Worm (Caenorhabditis elegans) whole organism, L2 larva: ENCODE results near the gene W07G4.8.

Experiments used
- C34F6.9 ChIP-seq: fragments of 150-350 bp; optimal IDR thresholded peaks from 2 replicates; lab custom pipeline; 2014; ENCODE audit warnings: missing biosample characterization, missing genetic modification characterization
- F13H6.1 ChIP-seq: sonication (generic microtip); optimal IDR thresholded peaks from 2 replicates; lab custom pipeline; 2016; ENCODE audit warnings: missing genetic modification characterization, missing compliant biosample characterization
- R02D3.7 ChIP-seq: fragments of 150-350 bp; optimal IDR thresholded peaks from 2 replicates; lab custom pipeline; 2014; ENCODE audit warnings: missing biosample characterization, missing genetic modification characterization
- Y55F3AM.14 ChIP-seq: fragments of 200-800 bp; sonication (Bioruptor generic); optimal IDR thresholded peaks from 2 replicates; lab custom pipeline; 2018; ENCODE audit warnings: mild to moderate bottlenecking, missing genetic modification characterization, missing compliant biosample characterization
- ZK546.5 ChIP-seq: sonication (generic microtip); optimal IDR thresholded peaks from 2 replicates; lab custom pipeline; 2017; ENCODE audit warnings: missing biosample characterization, missing genetic modification characterization
- aly-2 ChIP-seq: fragments of 150-350 bp; optimal IDR thresholded peaks from 2 replicates; lab custom pipeline; 2014; ENCODE audit warnings: missing biosample characterization, missing genetic modification characterization
- ama-1 ChIP-seq: fragments of 150-350 bp; optimal IDR thresholded peaks from 2 replicates; lab custom pipeline; 2018; ENCODE audit warnings: inconsistent platforms
- blmp-1 ChIP-seq: sonication (generic microtip); optimal IDR thresholded peaks from 2 replicates; lab custom pipeline; 2017; ENCODE audit warnings: missing genetic modification characterization, mild to moderate bottlenecking, missing compliant biosample characterization, antibody characterized with exemption, moderate library complexity; ENCODE audit not compliant: insufficient read depth
- ceh-16 ChIP-seq: fragments of 150-350 bp; optimal IDR thresholded peaks from 2 replicates; lab custom pipeline; 2014; ENCODE audit warnings: missing biosample characterization, missing genetic modification characterization
- ceh-82 ChIP-seq: fragments of 150-350 bp; optimal IDR thresholded peaks from 2 replicates; lab custom pipeline; 2014; ENCODE audit warnings: missing biosample characterization, missing genetic modification characterization
- crh-2 ChIP-seq: sonication (generic microtip); optimal IDR thresholded peaks from 2 replicates; lab custom pipeline; 2017; ENCODE audit warnings: missing biosample characterization, missing genetic modification characterization
- elt-1 ChIP-seq: fragments of 150-350 bp; optimal IDR thresholded peaks from 2 replicates; lab custom pipeline; 2014; ENCODE audit warnings: missing biosample characterization, missing genetic modification characterization
- fos-1 ChIP-seq: fragments of 150-350 bp; optimal IDR thresholded peaks from 2 replicates; lab custom pipeline; 2014; ENCODE audit warnings: missing biosample characterization, missing genetic modification characterization
- lin-11 ChIP-seq: fragments of 150-350 bp; sonication (generic microtip); optimal IDR thresholded peaks from 2 replicates; lab custom pipeline; 2014; ENCODE audit warnings: missing biosample characterization, missing genetic modification characterization, inconsistent platforms, mixed read lengths
- lin-13 ChIP-seq: fragments of 150-350 bp; optimal IDR thresholded peaks from 2 replicates; lab custom pipeline; 2014; ENCODE audit warnings: missing biosample characterization, missing genetic modification reagents, missing genetic modification characterization
- lin-39 ChIP-seq: fragments of 150-350 bp; optimal IDR thresholded peaks from 2 replicates; lab custom pipeline; 2014; ENCODE audit warnings: missing biosample characterization, missing genetic modification reagents, missing genetic modification characterization
- mab-5 ChIP-seq: fragments of 150-350 bp; optimal IDR thresholded peaks from 2 replicates; lab custom pipeline; 2014; ENCODE audit warnings: missing biosample characterization, missing genetic modification characterization
- mdl-1 ChIP-seq, 2 experiments: fragments of 150-350 bp in 1 of 2; sonication (generic microtip) in 1 of 2; optimal IDR thresholded peaks; 2 replicates each; lab custom pipeline; 2017; ENCODE audit warnings: missing biosample characterization in 2 of 2, missing genetic modification characterization in 2 of 2
- nhr-10 ChIP-seq: sonication (generic microtip); optimal IDR thresholded peaks from 2 replicates; lab custom pipeline; 2017; ENCODE audit warnings: missing biosample characterization, missing genetic modification characterization
- nhr-11 ChIP-seq: fragments of 150-350 bp; optimal IDR thresholded peaks from 2 replicates; lab custom pipeline; 2014; ENCODE audit warnings: missing biosample characterization, missing genetic modification characterization
- nhr-12 ChIP-seq: fragments of 150-350 bp; optimal IDR thresholded peaks from 2 replicates; lab custom pipeline; 2014; ENCODE audit warnings: missing biosample characterization, missing genetic modification characterization
- nhr-129 ChIP-seq: fragments of 150-350 bp; optimal IDR thresholded peaks from 2 replicates; lab custom pipeline; 2014; ENCODE audit warnings: missing biosample characterization, missing genetic modification characterization
- nhr-21 ChIP-seq: fragments of 150-350 bp; optimal IDR thresholded peaks from 2 replicates; lab custom pipeline; 2014; ENCODE audit warnings: missing biosample characterization, missing genetic modification characterization
- nhr-23 ChIP-seq: fragments of 150-350 bp; optimal IDR thresholded peaks from 2 replicates; lab custom pipeline; 2014; ENCODE audit warnings: missing biosample characterization, missing genetic modification reagents, missing genetic modification characterization
- nhr-237 ChIP-seq: fragments of 150-350 bp; optimal IDR thresholded peaks from 2 replicates; lab custom pipeline; 2014; ENCODE audit warnings: missing biosample characterization, missing genetic modification characterization
- nhr-25 ChIP-seq: fragments of 150-350 bp; sonication (generic microtip); optimal IDR thresholded peaks from 3 replicates; lab custom pipeline; 2014; ENCODE audit warnings: missing biosample characterization, missing genetic modification characterization
- nhr-6 ChIP-seq: fragments of 150-350 bp; optimal IDR thresholded peaks from 2 replicates; lab custom pipeline; 2014; ENCODE audit warnings: missing biosample characterization, missing genetic modification characterization
- nhr-77 ChIP-seq: fragments of 150-350 bp; optimal IDR thresholded peaks from 2 replicates; lab custom pipeline; 2014; ENCODE audit warnings: missing biosample characterization, missing genetic modification characterization
- peb-1 ChIP-seq: fragments of 150-350 bp; optimal IDR thresholded peaks from 2 replicates; lab custom pipeline; 2014; ENCODE audit warnings: missing biosample characterization, missing genetic modification characterization
- sem-4 ChIP-seq: fragments of 150-350 bp; optimal IDR thresholded peaks from 2 replicates; lab custom pipeline; 2014; ENCODE audit warnings: missing biosample characterization, missing genetic modification reagents, missing genetic modification characterization
- skn-1 ChIP-seq: sonication (generic microtip); optimal IDR thresholded peaks from 2 replicates; lab custom pipeline; 2017; ENCODE audit warnings: missing biosample characterization, missing genetic modification characterization
- sma-3 ChIP-seq: sonication (generic microtip); optimal IDR thresholded peaks from 2 replicates; lab custom pipeline; 2016; ENCODE audit warnings: missing genetic modification reagents, missing genetic modification characterization, missing compliant biosample characterization
- sma-9 ChIP-seq, 2 experiments: fragments of 150-350 bp in 1 of 2; sonication (generic microtip) in 1 of 2; optimal IDR thresholded peaks; 2 replicates each; lab custom pipeline; 2014 to 2016; ENCODE audit warnings: missing genetic modification characterization in 2 of 2, mild to moderate bottlenecking in 1 of 2, missing biosample characterization in 1 of 2, missing compliant biosample characterization in 1 of 2, missing genetic modification reagents in 1 of 2, moderate library complexity in 1 of 2
- snpc-4 ChIP-seq: fragments of 150-350 bp; optimal IDR thresholded peaks from 2 replicates; lab custom pipeline; 2014; ENCODE audit warnings: missing biosample characterization, missing genetic modification characterization
- unc-39 ChIP-seq: fragments of 150-350 bp; optimal IDR thresholded peaks from 2 replicates; lab custom pipeline; 2014; ENCODE audit warnings: missing biosample characterization, missing genetic modification characterization
- unc-55 ChIP-seq: fragments of 150-350 bp; sonication (generic microtip); optimal IDR thresholded peaks from 3 replicates; lab custom pipeline; 2014; ENCODE audit warnings: missing biosample characterization, missing genetic modification reagents, missing genetic modification characterization
- unc-62 ChIP-seq: fragments of 150-350 bp; optimal IDR thresholded peaks from 2 replicates; lab custom pipeline; 2014; ENCODE audit warnings: missing biosample characterization, missing genetic modification reagents, missing genetic modification characterization
- zag-1 ChIP-seq: fragments of 150-350 bp; optimal IDR thresholded peaks from 2 replicates; lab custom pipeline; 2014; ENCODE audit warnings: missing biosample characterization, missing genetic modification characterization
- ztf-4 ChIP-seq: fragments of 150-350 bp; optimal IDR thresholded peaks from 2 replicates; lab custom pipeline; 2014; ENCODE audit warnings: missing biosample characterization, missing genetic modification characterization

Gene W07G4.8

DNA sequence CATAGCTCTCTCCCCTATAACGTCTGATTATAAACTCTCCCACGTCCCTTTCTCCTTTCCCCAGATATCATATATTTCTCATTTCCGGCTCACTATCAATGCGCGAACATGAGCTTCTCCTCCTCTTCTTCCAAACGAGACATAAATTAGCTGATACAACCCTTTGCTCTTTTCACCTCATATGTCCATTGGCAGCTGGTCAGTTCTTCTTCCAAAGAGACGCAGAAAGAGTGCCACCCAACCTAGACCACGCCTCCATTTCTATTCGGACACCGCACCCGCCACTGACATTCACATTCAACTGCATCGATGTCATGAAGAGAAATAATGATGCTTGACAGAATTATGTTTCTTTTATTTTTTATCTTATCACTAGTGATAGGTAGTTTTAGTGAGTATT lies 30.6 kb downstream of the W07G4.8 start, which contains the start of gene fmi-1:
Gene fmi-1 (plus strand): TSS at position 301 of the 400 bp plus-strand sequence.
- TF ChIP-seq unc-39 (no peak), mdl-1 (tag; optimal IDR thresholded peaks at IDR 0.05; lab: Kevin White, UChicago) (no peak), nhr-77 (tag; lab: Kevin White, UChicago) (no peak), crh-2 (no peak), ZK546.5 (tag; lab: Kevin White, UChicago) (no peak), nhr-129 (tag; lab: Kevin White, UChicago) (no peak)

DNA sequence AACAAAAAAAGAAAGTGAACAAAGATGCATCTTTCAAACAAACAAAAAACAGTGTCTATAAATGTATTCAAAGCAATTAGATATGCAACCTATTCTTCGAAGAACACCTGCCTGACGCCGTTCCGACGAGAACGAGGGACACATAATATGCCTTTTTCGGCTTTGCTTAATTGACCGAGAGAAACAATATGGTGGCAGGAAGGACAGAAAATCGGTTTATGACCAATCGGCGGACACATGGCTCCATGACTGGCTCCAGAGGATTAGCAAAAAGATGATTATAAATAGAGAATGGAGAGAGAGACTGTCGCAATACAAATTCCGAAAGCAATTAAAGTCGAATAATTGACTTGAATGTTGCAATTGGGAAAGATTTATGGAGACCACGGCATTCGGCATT lies 31.1 kb downstream of the W07G4.8 start:
- TF ChIP-seq lin-11 (tag; lab: Kevin White, UChicago) (no peak), ZK546.5 (tag; lab: Kevin White, UChicago) (no peak), zag-1 (no peak), nhr-21 (tag; lab: Kevin White, UChicago) (no peak), C34F6.9 (tag; lab: Kevin White, UChicago) (no peak), nhr-23 (tag; lab: Kevin White, UChicago) (no peak), unc-62 (no peak), skn-1 (tag; lab: Kevin White, UChicago) (no peak), snpc-4 (no peak), nhr-129 (tag; lab: Kevin White, UChicago) (no peak), nhr-77 (tag; lab: Kevin White, UChicago) (no peak), unc-55 (GFP tag; lab: Kevin White, UChicago) (no peak), crh-2 (no peak), unc-39 (no peak), nhr-11 (tag; lab: Kevin White, UChicago) (no peak)

DNA sequence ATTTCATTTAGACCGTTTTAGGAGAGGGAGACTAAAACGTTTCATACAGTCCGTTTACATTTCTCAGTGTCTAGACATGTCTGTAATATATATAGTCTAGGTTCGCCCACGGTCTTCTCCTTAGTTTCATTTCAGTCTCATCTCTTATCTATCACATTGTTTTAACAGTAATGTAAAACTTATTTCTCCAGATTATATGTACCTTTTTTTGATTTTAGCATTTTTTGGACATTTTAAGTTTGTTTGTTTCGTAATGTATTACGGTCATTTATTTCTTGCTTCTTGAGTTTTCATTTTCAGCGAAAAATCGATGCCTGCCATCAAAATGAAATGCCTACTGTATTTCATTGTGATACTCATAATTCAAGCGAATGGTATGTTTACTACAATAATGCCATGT lies 35.5 kb downstream of the W07G4.8 start, which contains the start of gene F15B9.6:
Gene F15B9.6 (plus strand): TSS at position 301 of the 400 bp plus-strand sequence.
- TF ChIP-seq peb-1 = no peak
- TF ChIP-seq mab-5 (tag; lab: Kevin White, UChicago) = no peak
- TF ChIP-seq sma-9 (GFP tag; optimal IDR thresholded peaks at IDR 0.05; lab: Kevin White, UChicago) = no peak
- TF ChIP-seq sma-9 (tag; optimal IDR thresholded peaks at IDR 0.05; lab: Kevin White, UChicago) = no peak
- TF ChIP-seq nhr-25 (tag; lab: Kevin White, UChicago) = no peak
- TF ChIP-seq ZK546.5 (tag; lab: Kevin White, UChicago) = no peak
- TF ChIP-seq nhr-21 (tag; lab: Kevin White, UChicago) = no peak
- no peak for TF ChIP-seq ama-1 (lab: Kevin White, UChicago)
- no peak for TF ChIP-seq Y55F3AM.14 (GFP tag; lab: Kevin White, UChicago)
- no peak for TF ChIP-seq lin-39 (tag; lab: Kevin White, UChicago)
- TF ChIP-seq nhr-10 (tag; lab: Kevin White, UChicago) = no peak
- no peak for TF ChIP-seq sma-3
- TF ChIP-seq lin-13 = no peak
- TF ChIP-seq nhr-23 (tag; lab: Kevin White, UChicago) = no peak
- TF ChIP-seq fos-1 (tag; lab: Kevin White, UChicago) = no peak
- TF ChIP-seq F13H6.1 = no peak
- no peak for TF ChIP-seq ztf-4
- TF ChIP-seq ceh-82 (tag; lab: Kevin White, UChicago) = no peak
- TF ChIP-seq aly-2 (tag; lab: Kevin White, UChicago) = no peak
- no peak for TF ChIP-seq mdl-1 (tag; optimal IDR thresholded peaks at IDR 0.05; lab: Kevin White, UChicago)

DNA sequence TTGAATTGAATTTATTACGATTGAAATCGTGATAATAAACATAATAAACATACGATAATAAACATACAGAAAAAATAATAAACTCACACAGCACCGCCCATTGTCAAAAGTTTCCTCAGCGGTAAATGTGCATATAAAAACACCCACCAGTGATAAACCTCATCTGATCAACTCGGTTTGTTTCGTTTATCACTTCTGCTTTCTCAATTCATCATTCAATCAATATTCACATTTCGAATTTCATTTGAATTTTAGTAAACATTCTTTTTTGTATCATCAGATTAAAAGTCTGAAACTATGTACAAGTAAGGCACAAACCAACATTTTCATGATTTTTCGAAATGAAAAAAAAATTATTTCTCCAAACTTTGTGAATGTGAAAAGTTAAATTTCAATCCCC lies 36.2 kb downstream of the W07G4.8 start, which contains the start of gene try-10:
Gene try-10 (minus strand): TSS at position 101 of the 400 bp plus-strand sequence.
- TF ChIP-seq ZK546.5 (tag; lab: Kevin White, UChicago) (no peak), nhr-6 (tag; lab: Kevin White, UChicago) (no peak), nhr-12 (tag; lab: Kevin White, UChicago) (no peak), elt-1 (tag; lab: Kevin White, UChicago) (no peak), Y55F3AM.14 (GFP tag; lab: Kevin White, UChicago) (no peak), nhr-23 (tag; lab: Kevin White, UChicago) (no peak), R02D3.7 (tag; lab: Kevin White, UChicago) (no peak), mab-5 (tag; lab: Kevin White, UChicago) (no peak), nhr-21 (tag; lab: Kevin White, UChicago) (no peak), ceh-16 (no peak), blmp-1 (tag; lab: Kevin White, UChicago) (no peak), nhr-25 (tag; lab: Kevin White, UChicago) (no peak), skn-1 (tag; lab: Kevin White, UChicago) (no peak), C34F6.9 (tag; lab: Kevin White, UChicago) (no peak), nhr-11 (tag; lab: Kevin White, UChicago) (no peak), lin-11 (tag; lab: Kevin White, UChicago) (no peak), sem-4 (no peak), lin-13 (no peak), nhr-237 (tag; lab: Kevin White, UChicago) (no peak)
